Fruit fly (Drosophila melanogaster): Measurements from ENCODE around the gene beta-PheRS.

beta-PheRS gene

DNA sequence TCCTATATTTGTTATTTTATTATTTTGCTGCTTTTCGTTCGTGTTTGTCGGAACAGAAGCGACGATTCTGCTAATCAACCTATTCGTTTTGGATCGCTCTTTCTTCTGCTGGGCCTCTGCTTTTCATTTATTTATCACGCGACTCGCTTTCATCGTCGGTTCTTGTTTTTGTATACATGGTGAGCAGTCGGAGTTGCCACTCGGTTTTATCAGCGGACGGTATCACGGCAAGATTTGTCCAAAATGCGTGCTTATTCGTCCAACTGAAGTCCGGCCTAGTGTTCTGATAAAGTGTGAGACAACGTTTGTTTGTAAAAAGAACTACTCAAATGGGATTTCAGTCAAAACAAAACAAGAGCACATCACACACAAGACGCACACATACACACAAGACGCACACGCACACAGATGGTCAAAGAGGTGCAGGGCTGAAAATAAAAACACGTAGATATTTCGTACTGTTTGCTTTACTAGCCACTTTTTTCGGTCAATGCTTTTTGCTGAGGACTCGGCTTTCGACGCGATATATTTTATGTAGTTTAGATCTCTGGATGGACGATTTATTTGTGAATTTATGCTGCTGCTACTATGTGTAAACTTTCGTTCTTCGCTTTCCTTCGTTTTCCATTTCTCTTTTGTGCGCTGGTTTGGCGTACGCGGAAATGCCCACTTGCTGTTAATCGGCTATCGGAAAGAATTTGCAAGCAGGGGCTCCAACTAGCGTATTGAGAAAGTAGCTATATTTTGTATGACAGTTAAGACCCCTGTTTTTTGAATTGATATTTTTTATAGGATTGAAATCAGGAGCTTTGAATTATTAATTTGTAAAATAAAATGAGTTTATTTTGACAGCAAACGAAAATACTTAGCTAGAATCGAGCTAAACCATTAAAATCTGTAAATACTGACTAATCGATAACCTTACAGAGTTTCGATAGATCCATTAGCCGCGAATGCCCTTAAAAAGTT is 30.9 kb downstream of the beta-PheRS start, which contains the start of gene twin (continued):
- no peak for TF ChIP-seq ftz-f1 (GFP tag; optimal IDR thresholded peaks at IDR 0.05)
- peak; percentile 70 for TF ChIP-seq pum (GFP tag; optimal IDR thresholded peaks at IDR 0.05)
- TF ChIP-seq CG32772 (GFP tag; IDR thresholded peaks at IDR 0.05), result no peak
- peak; percentile 64 for TF ChIP-seq Mad (GFP tag; optimal IDR thresholded peaks at IDR 0.05)
- no peak for TF ChIP-seq CG10462 (GFP tag; optimal IDR thresholded peaks at IDR 0.05)
- TF ChIP-seq Bgb (GFP tag; IDR thresholded peaks at IDR 0.05; ENCODE audit: partially characterized antibody), result peak; percentile 55; the same call in 1 of the 2 replicates
- TF ChIP-seq slp2 (GFP tag; optimal IDR thresholded peaks at IDR 0.05), result no peak
- TF ChIP-seq CG15073 (GFP tag; optimal IDR thresholded peaks at IDR 0.05), result no peak
- TF ChIP-seq CG8281 (tag; optimal IDR thresholded peaks at IDR 0.05), result no peak
- peak; percentile 56 for TF ChIP-seq Nf-YC (tag; optimal IDR thresholded peaks at IDR 0.05)
- no peak for TF ChIP-seq gcm2 (GFP tag; optimal IDR thresholded peaks at IDR 0.05)
- TF ChIP-seq CG2120 (GFP tag; optimal IDR thresholded peaks at IDR 0.05), result peak; percentile 86
- peak; percentile 22 for TF ChIP-seq CG17829 (tag; optimal IDR thresholded peaks at IDR 0.05)
- TF ChIP-seq Chrac-16 (GFP tag; optimal IDR thresholded peaks at IDR 0.05), result peak; percentile 64
- TF ChIP-seq CG9727 (GFP tag; optimal IDR thresholded peaks at IDR 0.05), result peak; percentile 34
- peak; percentile 74 for TF ChIP-seq gem (tag; optimal IDR thresholded peaks at IDR 0.05)
- no peak for TF ChIP-seq Drgx (GFP tag; IDR thresholded peaks at IDR 0.05)
- TF ChIP-seq Ets65A (GFP tag), result peak; percentile 94
- peak; percentile 81 for TF ChIP-seq Hsf (GFP tag; optimal IDR thresholded peaks at IDR 0.05)
- no peak for TF ChIP-seq CG12219 (GFP tag; optimal IDR thresholded peaks at IDR 0.05)
- peak; percentile 50; the same call in 1 of the 2 replicates for TF ChIP-seq CG17328 (GFP tag; IDR thresholded peaks at IDR 0.05)
- peak; percentile 6 for TF ChIP-seq cwo (GFP tag; optimal IDR thresholded peaks at IDR 0.05)
- TF ChIP-seq CG43689 (GFP tag; IDR thresholded peaks at IDR 0.05), result no peak
- peak; percentile 59 for TF ChIP-seq vfl (GFP tag; optimal IDR thresholded peaks at IDR 0.05)
- TF ChIP-seq CG13894 (tag; optimal IDR thresholded peaks at IDR 0.05), result peak; percentile 69
- TF ChIP-seq CG7372 (GFP tag; IDR thresholded peaks at IDR 0.05), result 0 out of 2 replicates have a peak, but pooled peaks have one; percentile 25
- no peak for TF ChIP-seq CG15479 (GFP tag; optimal IDR thresholded peaks at IDR 0.05)
- no peak for TF ChIP-seq Mes4 (GFP tag; optimal IDR thresholded peaks at IDR 0.05)
- TF ChIP-seq Lpt (GFP tag; optimal IDR thresholded peaks at IDR 0.05), result no peak
- peak; percentile 69 for TF ChIP-seq CG32532 (GFP tag; IDR thresholded peaks at IDR 0.05)
- no peak for TF ChIP-seq eve (GFP tag; optimal IDR thresholded peaks at IDR 0.05)
- peak; percentile 22 for TF ChIP-seq Bdp1 (GFP tag; optimal IDR thresholded peaks at IDR 0.05)
- TF ChIP-seq kni (GFP tag; optimal IDR thresholded peaks at IDR 0.05), result no peak
- no peak for TF ChIP-seq CG10959 (GFP tag; IDR thresholded peaks at IDR 0.05)
- TF ChIP-seq Sox102F (GFP tag; optimal IDR thresholded peaks at IDR 0.05), result no peak
- TF ChIP-seq Meics (GFP tag; optimal IDR thresholded peaks at IDR 0.05), result peak; percentile 51
- TF ChIP-seq peb (GFP tag; IDR thresholded peaks at IDR 0.05), result no peak
- TF ChIP-seq CG3163 (GFP tag; optimal IDR thresholded peaks at IDR 0.05), result peak; percentile 3
- peak; percentile 58; the same call in 1 of the 2 replicates for TF ChIP-seq MBD-R2 (GFP tag; IDR thresholded peaks at IDR 0.05)
- TF ChIP-seq CG14441 (GFP tag; IDR thresholded peaks at IDR 0.05), result no peak; the same call in 1 of the 2 replicates
- peak; percentile 58 for TF ChIP-seq CG10147 (GFP tag; optimal IDR thresholded peaks at IDR 0.05)
- TF ChIP-seq kah (GFP tag; optimal IDR thresholded peaks at IDR 0.05), result no peak
- TF ChIP-seq CG13775 (GFP tag; optimal IDR thresholded peaks at IDR 0.05), result peak; percentile 67
- TF ChIP-seq HLHmδ (GFP tag; optimal IDR thresholded peaks at IDR 0.05), result no peak
- peak; percentile 37 for TF ChIP-seq CG8944 (GFP tag; optimal IDR thresholded peaks at IDR 0.05)
- TF ChIP-seq ssp (GFP tag; IDR thresholded peaks at IDR 0.05), result peak; percentile 35; the same call in 1 of the 2 replicates
- peak; percentile 92 for TF ChIP-seq Med (GFP tag)
- TF ChIP-seq odd (GFP tag; optimal IDR thresholded peaks at IDR 0.05), result no peak
- TF ChIP-seq CG1602 (GFP tag; optimal IDR thresholded peaks at IDR 0.05), result peak; percentile 57

Measured in whole organism, embryonic.